Worm (Caenorhabditis elegans): ENCODE results near the gene ddx-23.

DNA sequence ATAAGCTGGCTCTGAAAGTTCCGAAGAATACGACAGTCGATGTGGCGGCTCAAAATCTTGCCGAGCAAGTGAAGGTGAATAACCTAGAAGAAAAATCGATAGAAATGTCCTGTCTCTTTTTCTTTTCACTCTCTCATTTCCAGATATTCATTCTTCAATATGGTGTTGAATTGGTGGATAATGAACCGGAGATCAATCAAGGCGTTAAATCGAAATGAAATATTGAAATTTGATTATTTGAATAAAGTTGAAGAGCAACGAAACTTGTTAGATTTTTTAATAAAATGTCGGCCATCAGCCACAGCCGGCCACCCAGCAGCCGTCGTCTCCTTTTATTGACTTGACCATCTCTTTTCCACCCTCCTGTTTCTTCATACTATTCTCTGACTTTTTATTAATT lies 46.3 kb downstream of the ddx-23 start, which contains the start of gene R12B2.2:
- no peak for TF ChIP-seq nhr-237 (tag; optimal IDR thresholded peaks at IDR 0.05)
- TF ChIP-seq ceh-39 (tag; optimal IDR thresholded peaks at IDR 0.05): no peak
- TF ChIP-seq lsy-2 (tag; optimal IDR thresholded peaks at IDR 0.05): no peak
- TF ChIP-seq ztf-11 (tag; optimal IDR thresholded peaks at IDR 0.05): no peak
- TF ChIP-seq unc-39 (tag; optimal IDR thresholded peaks at IDR 0.05): no peak
- TF ChIP-seq nhr-76 (tag; optimal IDR thresholded peaks at IDR 0.05): no peak
- TF ChIP-seq mep-1 (tag; optimal IDR thresholded peaks at IDR 0.05): no peak
- no peak for TF ChIP-seq snpc-4 (tag; optimal IDR thresholded peaks at IDR 0.05)
- no peak for TF ChIP-seq unc-62 (GFP tag; optimal IDR thresholded peaks at IDR 0.05)
- no peak for TF ChIP-seq pha-4 (tag; optimal IDR thresholded peaks at IDR 0.05)
- no peak for TF ChIP-seq nhr-12 (tag; optimal IDR thresholded peaks at IDR 0.05)
- no peak for TF ChIP-seq sptf-1 (tag; optimal IDR thresholded peaks at IDR 0.05)
- no peak for TF ChIP-seq elt-3 (tag; optimal IDR thresholded peaks at IDR 0.05)
- TF ChIP-seq blmp-1 (tag; optimal IDR thresholded peaks at IDR 0.05): no peak
